Worm (Caenorhabditis elegans) whole organism, midembryonic: ENCODE measurements around the gene epic-3.

ENCODE experiments used
- ref-1 ChIP-seq: fragments of 200-800 bp; sonication (Bioruptor generic); conservative IDR thresholded peaks from 2 replicates; pipeline ENCODE4 v1.3.6; 2022; ENCODE audit warnings: missing genetic modification reagents, missing genetic modification characterization, missing compliant biosample characterization
- tab-1 ChIP-seq: fragments of 200-800 bp; sonication (Bioruptor generic); IDR thresholded peaks from 2 replicates; pipeline ENCODE4 v1.3.6; 2022; ENCODE audit warnings: missing genetic modification characterization, missing compliant biosample characterization

DNA sequence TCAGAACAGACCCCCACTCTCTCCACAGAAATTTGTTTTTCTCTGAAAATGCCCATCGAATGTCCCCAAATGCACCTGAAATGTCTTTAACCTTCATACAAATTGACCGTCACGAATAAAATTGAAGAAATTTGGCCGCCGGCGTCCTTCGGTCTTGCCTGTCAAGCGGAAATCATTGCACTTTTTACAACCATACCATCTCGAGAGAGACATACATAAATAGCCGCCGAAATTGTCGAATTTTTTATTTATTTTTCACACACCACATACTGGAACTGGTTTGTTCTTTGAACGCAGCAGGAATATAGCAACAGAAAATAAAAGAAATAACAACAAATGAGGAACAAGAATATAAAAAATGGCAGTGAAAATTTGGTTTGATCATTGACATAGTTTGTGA, 8.5 kb downstream of the epic-3 start:
- no peak for TF ChIP-seq ref-1
- no peak for TF ChIP-seq tab-1 (GFP tag; lab: Robert Waterston, UW)
